Fruit fly (Drosophila melanogaster) whole organism, wandering third instar larva: ENCODE data around the gene santa-maria.

Experiments used
- Abd-B ChIP-seq: fragments of >200 bp; optimal IDR thresholded peaks from 2 replicates; lab custom pipeline; 2017; ENCODE audit warnings: missing biosample characterization, missing genetic modification characterization
- brk ChIP-seq: fragments of 200-800 bp; sonication (Bioruptor generic); optimal IDR thresholded peaks from 2 replicates; lab custom pipeline; 2016; ENCODE audit warnings: missing biosample characterization, mild to moderate bottlenecking, missing genetic modification characterization
- pan ChIP-seq: fragments of >200 bp; optimal IDR thresholded peaks from 2 replicates; lab custom pipeline; 2017

- TF ChIP-seq Abd-B (GFP tag; lab: Kevin White, UChicago) (no peak), brk (GFP tag; lab: Kevin White, UChicago) (no peak), pan (lab: Kevin White, UChicago) (no peak)
These were observed 25.4 kb downstream of the santa-maria start for dm6 chr2L:7425690-7426056.
